Worm (Caenorhabditis elegans) whole organism, L3 larva: ENCODE data around the gene mnk-1.

ENCODE experiments used
- R02D3.7 ChIP-seq: fragments of 150-350 bp; optimal IDR thresholded peaks from 2 replicates; lab custom pipeline; 2014; ENCODE audit warnings: missing biosample characterization, missing genetic modification characterization
- ZK546.5 ChIP-seq: sonication (generic microtip); optimal IDR thresholded peaks from 2 replicates; lab custom pipeline; 2017; ENCODE audit warnings: missing biosample characterization, missing genetic modification characterization
- aly-2 ChIP-seq: fragments of 150-350 bp; optimal IDR thresholded peaks from 2 replicates; lab custom pipeline; 2014; ENCODE audit warnings: missing biosample characterization, missing genetic modification characterization
- ama-1 ChIP-seq: fragments of 150-350 bp; optimal IDR thresholded peaks from 2 replicates; lab custom pipeline; 2018
- ceh-16 ChIP-seq: sonication (generic microtip); optimal IDR thresholded peaks from 2 replicates; lab custom pipeline; 2017; ENCODE audit warnings: missing biosample characterization, missing genetic modification characterization
- ceh-28 ChIP-seq: fragments of 150-350 bp; optimal IDR thresholded peaks from 2 replicates; lab custom pipeline; 2014; ENCODE audit warnings: missing biosample characterization, missing genetic modification reagents, missing genetic modification characterization
- ceh-9 ChIP-seq: sonication (generic microtip); optimal IDR thresholded peaks from 2 replicates; lab custom pipeline; 2018; ENCODE audit warnings: missing biosample characterization, missing genetic modification characterization
- daf-12 ChIP-seq: fragments of 150-350 bp; optimal IDR thresholded peaks from 2 replicates; lab custom pipeline; 2014; ENCODE audit warnings: missing biosample characterization, missing genetic modification reagents, missing genetic modification characterization
- egl-27 ChIP-seq: sonication (generic microtip); optimal IDR thresholded peaks from 4 replicates; lab custom pipeline; 2017; ENCODE audit warnings: missing biosample characterization, missing genetic modification reagents, missing genetic modification characterization
- egl-5 ChIP-seq: fragments of 150-350 bp; optimal IDR thresholded peaks from 2 replicates; lab custom pipeline; 2017; ENCODE audit warnings: missing biosample characterization, missing genetic modification reagents, missing genetic modification characterization, inconsistent platforms
- elt-1 ChIP-seq: fragments of 150-350 bp; optimal IDR thresholded peaks from 2 replicates; lab custom pipeline; 2014; ENCODE audit warnings: missing biosample characterization, missing genetic modification characterization
- elt-2 ChIP-seq: sonication (generic microtip); optimal IDR thresholded peaks from 2 replicates; lab custom pipeline; 2016; ENCODE audit warnings: missing genetic modification reagents, mild to moderate bottlenecking, missing genetic modification characterization, missing compliant biosample characterization
- elt-3 ChIP-seq, 3 experiments: fragments of 150-350 bp in 1 of 3; sonication (generic microtip) in 2 of 3; optimal IDR thresholded peaks; 2 replicates in 2 of 3; 4 replicates in 1 of 3; lab custom pipeline; 2014 to 2017; ENCODE audit warnings: missing biosample characterization in 3 of 3, missing genetic modification characterization in 3 of 3
- eor-1 ChIP-seq, 2 experiments: fragments of 150-350 bp; optimal IDR thresholded peaks; 2 replicates each; lab custom pipeline; 2014 to 2018; ENCODE audit warnings: missing biosample characterization in 2 of 2, missing genetic modification characterization in 2 of 2
- fkh-10 ChIP-seq: sonication (generic microtip); optimal IDR thresholded peaks from 2 replicates; lab custom pipeline; 2017; ENCODE audit warnings: missing biosample characterization, missing genetic modification reagents, missing genetic modification characterization
- fkh-2 ChIP-seq: fragments of 150-350 bp; optimal IDR thresholded peaks from 2 replicates; lab custom pipeline; 2014; ENCODE audit warnings: missing biosample characterization, missing genetic modification reagents, missing genetic modification characterization
- fos-1 ChIP-seq: fragments of 150-350 bp; optimal IDR thresholded peaks from 2 replicates; lab custom pipeline; 2014; ENCODE audit warnings: missing biosample characterization, missing genetic modification characterization
- hmg-11 ChIP-seq: sonication (generic microtip); optimal IDR thresholded peaks from 2 replicates; lab custom pipeline; 2016; ENCODE audit warnings: missing genetic modification characterization, missing compliant biosample characterization
- jun-1 ChIP-seq: fragments of 150-350 bp; optimal IDR thresholded peaks from 2 replicates; lab custom pipeline; 2014; ENCODE audit warnings: missing biosample characterization, missing genetic modification reagents, missing genetic modification characterization
- lin-15B ChIP-seq: fragments of 150-350 bp; optimal IDR thresholded peaks from 2 replicates; lab custom pipeline; 2014; ENCODE audit warnings: missing biosample characterization, missing genetic modification characterization
- lin-39 ChIP-seq: fragments of 150-350 bp; optimal IDR thresholded peaks from 2 replicates; lab custom pipeline; 2018; ENCODE audit warnings: missing biosample characterization, missing genetic modification reagents, missing genetic modification characterization
- mml-1 ChIP-seq: fragments of 150-350 bp; sonication (generic microtip); optimal IDR thresholded peaks from 3 replicates; lab custom pipeline; 2014; ENCODE audit warnings: missing biosample characterization, missing genetic modification characterization
- nfya-1 ChIP-seq: sonication (generic microtip); optimal IDR thresholded peaks from 2 replicates; lab custom pipeline; 2017; ENCODE audit warnings: missing genetic modification characterization, mild to moderate bottlenecking, missing compliant biosample characterization, antibody characterized with exemption, moderate library complexity; ENCODE audit not compliant: insufficient read depth
- nhr-11 ChIP-seq: fragments of 150-350 bp; optimal IDR thresholded peaks from 2 replicates; lab custom pipeline; 2014; ENCODE audit warnings: missing biosample characterization, missing genetic modification characterization
- nhr-12 ChIP-seq: fragments of 150-350 bp; optimal IDR thresholded peaks from 2 replicates; lab custom pipeline; 2014; ENCODE audit warnings: missing biosample characterization, missing genetic modification characterization
- nhr-23 ChIP-seq: fragments of 150-350 bp; optimal IDR thresholded peaks from 2 replicates; lab custom pipeline; 2014; ENCODE audit warnings: missing biosample characterization, missing genetic modification reagents, missing genetic modification characterization
- nhr-25 ChIP-seq: sonication (generic microtip); optimal IDR thresholded peaks from 2 replicates; lab custom pipeline; 2017; ENCODE audit warnings: missing biosample characterization, missing genetic modification characterization
- nhr-28 ChIP-seq: fragments of 150-350 bp; optimal IDR thresholded peaks from 2 replicates; lab custom pipeline; 2014; ENCODE audit warnings: missing biosample characterization, missing genetic modification characterization
- nhr-43 ChIP-seq: sonication (generic microtip); optimal IDR thresholded peaks from 2 replicates; lab custom pipeline; 2016; ENCODE audit warnings: mild to moderate bottlenecking, missing genetic modification characterization, missing compliant biosample characterization; ENCODE audit not compliant: poor library complexity, severe bottlenecking
- nhr-67 ChIP-seq: fragments of 150-350 bp; optimal IDR thresholded peaks from 2 replicates; lab custom pipeline; 2014; ENCODE audit warnings: missing biosample characterization, missing genetic modification characterization
- nhr-76 ChIP-seq: fragments of 150-350 bp; sonication (generic microtip); optimal IDR thresholded peaks from 5 replicates; lab custom pipeline; 2014; ENCODE audit warnings: missing biosample characterization, missing genetic modification characterization
- pha-4 ChIP-seq: fragments of 150-350 bp; optimal IDR thresholded peaks from 2 replicates; lab custom pipeline; 2014; ENCODE audit warnings: missing biosample characterization, missing genetic modification reagents, missing genetic modification characterization
- sea-2 ChIP-seq: fragments of 150-350 bp; sonication (generic microtip); optimal IDR thresholded peaks from 4 replicates; lab custom pipeline; 2014; ENCODE audit warnings: missing biosample characterization, missing genetic modification reagents, missing genetic modification characterization
- skn-1 ChIP-seq: fragments of 150-350 bp; optimal IDR thresholded peaks from 2 replicates; lab custom pipeline; 2014; ENCODE audit warnings: missing biosample characterization, missing genetic modification characterization
- snpc-4 ChIP-seq: fragments of 150-350 bp; optimal IDR thresholded peaks from 2 replicates; lab custom pipeline; 2014; ENCODE audit warnings: missing biosample characterization, missing genetic modification characterization
- unc-39 ChIP-seq: sonication (generic microtip); optimal IDR thresholded peaks from 4 replicates; lab custom pipeline; 2017; ENCODE audit warnings: missing biosample characterization, missing genetic modification characterization
- unc-62 ChIP-seq: fragments of 150-350 bp; sonication (generic microtip); optimal IDR thresholded peaks from 4 replicates; lab custom pipeline; 2014; ENCODE audit warnings: missing biosample characterization, missing genetic modification reagents, missing genetic modification characterization
- ztf-11 ChIP-seq: fragments of 150-350 bp; optimal IDR thresholded peaks from 2 replicates; lab custom pipeline; 2014; ENCODE audit warnings: missing biosample characterization, missing genetic modification characterization
- ztf-4 ChIP-seq: fragments of 150-350 bp; optimal IDR thresholded peaks from 2 replicates; lab custom pipeline; 2014; ENCODE audit warnings: missing biosample characterization, missing genetic modification characterization

The mnk-1 gene

ce11 chrII:10547311-10547710 is 7.5 kb downstream of the mnk-1 start:
- no peak for TF ChIP-seq skn-1
- peak; percentile 3 for TF ChIP-seq lin-39
- no peak for TF ChIP-seq R02D3.7 (tag; lab: Kevin White, UChicago)
- no peak for TF ChIP-seq fkh-2 (tag; lab: Kevin White, UChicago)
- TF ChIP-seq elt-3 (tag; optimal IDR thresholded peaks at IDR 0.05; lab: Kevin White, UChicago) = no peak
- TF ChIP-seq nhr-25 (tag; lab: Kevin White, UChicago) = peak; percentile 4
- no peak for TF ChIP-seq nhr-67
- no peak for TF ChIP-seq egl-5 (tag; lab: Kevin White, UChicago)
- no peak for TF ChIP-seq fos-1 (tag; lab: Kevin White, UChicago)
- TF ChIP-seq fkh-10 (GFP tag; lab: Kevin White, UChicago) = no peak
- no peak for TF ChIP-seq mml-1
- no peak for TF ChIP-seq ceh-9 (tag; lab: Kevin White, UChicago)
- no peak for TF ChIP-seq nfya-1 (tag; lab: Kevin White, UChicago)

- TF ChIP-seq egl-27 (no peak), unc-39 (tag; lab: Kevin White, UChicago) (no peak), skn-1 (no peak), hmg-11 (tag; lab: Kevin White, UChicago) (no peak), ceh-16 (no peak), nhr-25 (tag; lab: Kevin White, UChicago) (peak; percentile 24), nhr-11 (peak; percentile 3), R02D3.7 (tag; lab: Kevin White, UChicago) (no peak), nhr-76 (tag; lab: Kevin White, UChicago) (no peak), aly-2 (tag; lab: Kevin White, UChicago) (no peak), snpc-4 (tag; lab: Kevin White, UChicago) (no peak), nhr-28 (no peak), fkh-2 (tag; lab: Kevin White, UChicago) (no peak), lin-39 (peak; percentile 14), daf-12 (tag; lab: Kevin White, UChicago) (no peak), sea-2 (GFP tag; lab: Kevin White, UChicago) (no peak), ztf-11 (tag; lab: Kevin White, UChicago) (no peak), nfya-1 (tag; lab: Kevin White, UChicago) (peak; percentile 5), fkh-10 (GFP tag; lab: Kevin White, UChicago) (no peak), ztf-4 (tag; lab: Kevin White, UChicago) (peak; percentile 36), elt-2 (no peak), nhr-43 (tag; lab: Kevin White, UChicago) (no peak), mml-1 (no peak), nhr-23 (tag; lab: Kevin White, UChicago) (no peak), nhr-67 (no peak)
- TF ChIP-seq, all 47 proteins: peak for 5
Observed at ce11 chrII:10546784-10547087, 8.1 kb downstream of the mnk-1 start.

ce11 chrII:10545924-10546783 is 8.7 kb downstream of the mnk-1 start:
- TF ChIP-seq eor-1 (tag; optimal IDR thresholded peaks at IDR 0.05; lab: Kevin White, UChicago) (peak in 1 of 2 experiments; percentile 28), ama-1 (lab: Kevin White, UChicago) (peak; percentile 70), pha-4 (peak; percentile 3), nhr-12 (tag; lab: Kevin White, UChicago) (no peak), egl-5 (tag; lab: Kevin White, UChicago) (no peak), nhr-43 (tag; lab: Kevin White, UChicago) (peak; percentile 37), nfya-1 (tag; lab: Kevin White, UChicago) (peak; percentile 16), elt-1 (tag; lab: Kevin White, UChicago) (no peak)

- no peak for TF ChIP-seq eor-1 (tag; optimal IDR thresholded peaks at IDR 0.05; lab: Kevin White, UChicago)
- TF ChIP-seq nhr-43 (tag; lab: Kevin White, UChicago) = peak; percentile 50
- no peak for TF ChIP-seq nhr-76 (tag; lab: Kevin White, UChicago)
- TF ChIP-seq ama-1 (lab: Kevin White, UChicago) = peak; percentile 38
- no peak for TF ChIP-seq jun-1 (tag; lab: Kevin White, UChicago)
- no peak for TF ChIP-seq lin-15B (tag; lab: Kevin White, UChicago)
- no peak for TF ChIP-seq nhr-12 (tag; lab: Kevin White, UChicago)
- no peak for TF ChIP-seq ceh-16
- no peak for TF ChIP-seq nhr-67
- no peak for TF ChIP-seq ZK546.5 (tag; lab: Kevin White, UChicago)
- TF ChIP-seq nhr-25 (tag; lab: Kevin White, UChicago) = peak; percentile 65
- no peak for TF ChIP-seq ceh-9 (tag; lab: Kevin White, UChicago)
- TF ChIP-seq elt-2 = no peak
- TF ChIP-seq ceh-28 (tag; lab: Kevin White, UChicago) = no peak
- no peak for TF ChIP-seq egl-5 (tag; lab: Kevin White, UChicago)
- no peak for TF ChIP-seq pha-4
- TF ChIP-seq skn-1 = no peak
- TF ChIP-seq unc-62 (GFP tag; lab: Kevin White, UChicago) = no peak
- no peak for TF ChIP-seq nhr-11
- TF ChIP-seq, all 47 proteins: peak for 3
Observed at ce11 chrII:10545213-10545612, 9.6 kb downstream of the mnk-1 start.
